Fruit fly (Drosophila melanogaster) whole organism, embryonic: ENCODE results near the gene CG14052.

Experiments
- Adf1 ChIP-seq: fragments of 200-800 bp; sonication (Bioruptor generic); IDR thresholded peaks from 2 replicates; pipeline ENCODE4 v1.3.6; 2022; ENCODE audit warnings: missing biosample characterization, missing genetic modification characterization
- Atf3 ChIP-seq: fragments of 200-800 bp; sonication (Bioruptor generic); optimal IDR thresholded peaks from 3 replicates; lab custom pipeline; 2016; ENCODE audit warnings: missing biosample characterization, missing genetic modification characterization
- Bgb ChIP-seq: fragments of 200-800 bp; sonication (Bioruptor generic); IDR thresholded peaks from 2 replicates; pipeline ENCODE4 v1.3.6; 2022; ENCODE audit warnings: missing biosample characterization, missing genetic modification characterization; ENCODE audit not compliant: partially characterized antibody
- CG11456 ChIP-seq: fragments of 200-800 bp; sonication (Bioruptor generic); IDR thresholded peaks from 3 replicates; pipeline ENCODE4 v1.3.6; 2022; ENCODE audit warnings: missing biosample characterization, missing genetic modification characterization
- CG13775 ChIP-seq: fragments of 200-800 bp; sonication (Bioruptor generic); optimal IDR thresholded peaks from 3 replicates; lab custom pipeline; 2017; ENCODE audit warnings: missing biosample characterization, mild to moderate bottlenecking, missing genetic modification characterization
- CG15514 ChIP-seq: fragments of 200-800 bp; sonication (Bioruptor generic); optimal IDR thresholded peaks from 3 replicates; lab custom pipeline; 2017; ENCODE audit warnings: missing biosample characterization, missing genetic modification characterization, mild to moderate bottlenecking, moderate library complexity, missing genetic modification reagents
- CG1602 ChIP-seq: fragments of 200-800 bp; sonication (Bioruptor generic); optimal IDR thresholded peaks from 3 replicates; lab custom pipeline; 2016; ENCODE audit warnings: missing biosample characterization, missing genetic modification characterization
- CG17361 ChIP-seq: fragments of 200-800 bp; sonication (Bioruptor generic); IDR thresholded peaks from 3 replicates; pipeline ENCODE4 v1.3.6; 2022; ENCODE audit warnings: missing biosample characterization, missing genetic modification characterization
- CG17568 ChIP-seq: fragments of 200-800 bp; sonication (Bioruptor generic); optimal IDR thresholded peaks from 2 replicates; lab custom pipeline; 2018; ENCODE audit warnings: missing biosample characterization, mild to moderate bottlenecking, missing genetic modification characterization, moderate library complexity
- CG17612 ChIP-seq: fragments of 200-800 bp; sonication (Bioruptor generic); IDR thresholded peaks from 2 replicates; pipeline ENCODE4 v1.3.6; 2022; ENCODE audit warnings: missing biosample characterization, missing genetic modification characterization
- CG18011 ChIP-seq: fragments of 200-800 bp; sonication (Bioruptor generic); optimal IDR thresholded peaks from 2 replicates; lab custom pipeline; 2017; ENCODE audit warnings: missing biosample characterization, missing genetic modification characterization, mild to moderate bottlenecking, moderate library complexity, missing genotype
- CG2116 ChIP-seq: fragments of 200-800 bp; sonication (Bioruptor generic); optimal IDR thresholded peaks from 3 replicates; lab custom pipeline; 2018; ENCODE audit warnings: missing biosample characterization, mild to moderate bottlenecking, missing genetic modification characterization
- CG2712 ChIP-seq: fragments of 200-800 bp; optimal IDR thresholded peaks from 3 replicates; lab custom pipeline; 2019; ENCODE audit warnings: missing biosample characterization, mild to moderate bottlenecking, missing genetic modification characterization, moderate library complexity
- CG3065 ChIP-seq: fragments of 200-800 bp; sonication (Bioruptor generic); optimal IDR thresholded peaks from 2 replicates; lab custom pipeline; 2016; ENCODE audit warnings: missing biosample characterization, missing genetic modification characterization
- CG31441 ChIP-seq: fragments of 200-800 bp; sonication (Bioruptor generic); IDR thresholded peaks from 2 replicates; pipeline ENCODE4 v1.3.6; 2022; ENCODE audit warnings: missing biosample characterization, missing genetic modification characterization
- CG32532 ChIP-seq: fragments of 200-800 bp; sonication (Bioruptor generic); IDR thresholded peaks from 2 replicates; pipeline ENCODE4 v1.3.6; 2022; ENCODE audit warnings: missing biosample characterization, missing genetic modification characterization
- CG34376 ChIP-seq: fragments of 200-800 bp; sonication (Bioruptor generic); optimal IDR thresholded peaks from 2 replicates; lab custom pipeline; 2018; ENCODE audit warnings: missing biosample characterization, mild to moderate bottlenecking, missing genetic modification characterization
- CG4360 ChIP-seq: fragments of 200-800 bp; sonication (Bioruptor generic); IDR thresholded peaks from 2 replicates; pipeline ENCODE4 v1.3.6; 2022; ENCODE audit warnings: missing biosample characterization, missing genetic modification characterization
- CG4424 ChIP-seq: fragments of 200-800 bp; sonication (Bioruptor generic); optimal IDR thresholded peaks from 3 replicates; lab custom pipeline; 2016; ENCODE audit warnings: missing biosample characterization, missing genetic modification characterization
- CG7556 ChIP-seq: fragments of 200-800 bp; sonication (Bioruptor generic); optimal IDR thresholded peaks from 2 replicates; lab custom pipeline; 2017; ENCODE audit warnings: missing biosample characterization, mild to moderate bottlenecking, missing genetic modification characterization
- CG7839 ChIP-seq: fragments of 200-800 bp; sonication (Bioruptor generic); optimal IDR thresholded peaks from 3 replicates; lab custom pipeline; 2018; ENCODE audit warnings: missing biosample characterization, mild to moderate bottlenecking, missing genetic modification characterization, moderate library complexity
- CG9215 ChIP-seq: fragments of 200-800 bp; sonication (Bioruptor generic); IDR thresholded peaks from 2 replicates; pipeline ENCODE4 v1.3.6; 2022; ENCODE audit warnings: missing biosample characterization, missing genetic modification characterization
- CG9727 ChIP-seq: fragments of 200-800 bp; sonication (Bioruptor generic); optimal IDR thresholded peaks from 3 replicates; lab custom pipeline; 2017; ENCODE audit warnings: missing biosample characterization, mild to moderate bottlenecking, missing genetic modification characterization
- CHES-1-like ChIP-seq: fragments of 200-800 bp; sonication (Bioruptor generic); optimal IDR thresholded peaks from 2 replicates; lab custom pipeline; 2016; ENCODE audit warnings: missing biosample characterization, missing genetic modification characterization
- Deaf1 ChIP-seq: fragments of 200-800 bp; optimal IDR thresholded peaks from 3 replicates; lab custom pipeline; 2019; ENCODE audit warnings: missing biosample characterization, mild to moderate bottlenecking, missing genetic modification characterization, moderate library complexity
- Elba2 ChIP-seq: fragments of 200-800 bp; sonication (Bioruptor generic); optimal IDR thresholded peaks from 3 replicates; lab custom pipeline; 2016; ENCODE audit warnings: missing biosample characterization, missing genetic modification characterization
- Fer1 ChIP-seq: fragments of 200-800 bp; sonication (Bioruptor generic); optimal IDR thresholded peaks from 2 replicates; lab custom pipeline; 2017; ENCODE audit warnings: missing biosample characterization, mild to moderate bottlenecking, missing genetic modification characterization
- Fer2 ChIP-seq: fragments of 200-800 bp; sonication (Bioruptor generic); optimal IDR thresholded peaks from 2 replicates; lab custom pipeline; 2018; ENCODE audit warnings: missing biosample characterization, mild to moderate bottlenecking, missing genetic modification characterization, moderate library complexity
- Hmr ChIP-seq: fragments of 200-800 bp; sonication (Bioruptor generic); optimal IDR thresholded peaks from 3 replicates; lab custom pipeline; 2017; ENCODE audit warnings: mild to moderate bottlenecking, missing biosample characterization, missing genetic modification reagents, missing genetic modification characterization
- Hsf ChIP-seq: fragments of 200-800 bp; sonication (Bioruptor generic); optimal IDR thresholded peaks from 3 replicates; lab custom pipeline; 2016; ENCODE audit warnings: missing biosample characterization, missing genetic modification characterization
- NK7.1 ChIP-seq: fragments of 200-800 bp; sonication (Bioruptor generic); optimal IDR thresholded peaks from 3 replicates; lab custom pipeline; 2016; ENCODE audit warnings: missing biosample characterization, missing genetic modification characterization
- NfI ChIP-seq: fragments of 200-800 bp; sonication (Bioruptor generic); optimal IDR thresholded peaks from 3 replicates; lab custom pipeline; 2018; ENCODE audit warnings: missing biosample characterization, mild to moderate bottlenecking, missing genetic modification characterization, moderate library complexity
- Ptx1 ChIP-seq: fragments of 200-800 bp; sonication (Bioruptor generic); IDR thresholded peaks from 2 replicates; pipeline ENCODE4 v1.3.6; 2022; ENCODE audit warnings: missing biosample characterization, missing genetic modification characterization
- bab2 ChIP-seq: fragments of 200-800 bp; sonication (Bioruptor generic); optimal IDR thresholded peaks from 2 replicates; lab custom pipeline; 2016; ENCODE audit warnings: missing biosample characterization, missing genetic modification characterization
- chif ChIP-seq, 2 experiments: fragments of 200-800 bp; sonication (Bioruptor generic); optimal IDR thresholded peaks; 3 replicates each; lab custom pipeline; 2016; ENCODE audit warnings: missing biosample characterization in 2 of 2, missing genetic modification characterization in 2 of 2
- croc ChIP-seq: fragments of 200-800 bp; sonication (Bioruptor generic); conservative IDR thresholded peaks from 3 replicates; pipeline ENCODE4 v1.3.6; 2022; ENCODE audit warnings: missing biosample characterization, missing genetic modification characterization
- exex ChIP-seq: fragments of 200-800 bp; sonication (Bioruptor generic); optimal IDR thresholded peaks from 4 replicates; lab custom pipeline; 2018; ENCODE audit warnings: missing biosample characterization, mild to moderate bottlenecking, missing genetic modification characterization, moderate library complexity
- fd3F ChIP-seq: fragments of 200-800 bp; sonication (Bioruptor generic); optimal IDR thresholded peaks from 2 replicates; lab custom pipeline; 2018; ENCODE audit warnings: missing biosample characterization, mild to moderate bottlenecking, missing genetic modification characterization, moderate library complexity
- gsb-n ChIP-seq: fragments of 200-800 bp; sonication (Bioruptor generic); optimal IDR thresholded peaks from 3 replicates; lab custom pipeline; 2018; ENCODE audit warnings: missing biosample characterization, mild to moderate bottlenecking, missing genetic modification characterization
- her ChIP-seq: fragments of 200-800 bp; sonication (Bioruptor generic); optimal IDR thresholded peaks from 2 replicates; lab custom pipeline; 2016; ENCODE audit warnings: missing biosample characterization, missing genetic modification characterization
- klu ChIP-seq: fragments of 200-800 bp; sonication (Bioruptor generic); IDR thresholded peaks from 2 replicates; pipeline ENCODE4 v1.3.6; 2022; ENCODE audit warnings: missing biosample characterization, missing genetic modification characterization
- lola ChIP-seq, 3 experiments: fragments of >200 bp in 2 of 3; fragments of 200-800 bp in 1 of 3; sonication (Bioruptor generic) in 1 of 3; optimal IDR thresholded peaks; 2 replicates each; lab custom pipeline; 2017 to 2019; ENCODE audit warnings: missing biosample characterization in 3 of 3, missing genetic modification characterization in 3 of 3, mild to moderate bottlenecking in 1 of 3, moderate library complexity in 1 of 3
- lov ChIP-seq, 2 experiments: fragments of 200-800 bp in 1 of 2; fragments of >200 bp in 1 of 2; sonication (Bioruptor generic) in 1 of 2; IDR thresholded peaks in 1 of 2; optimal IDR thresholded peaks in 1 of 2; 2 replicates in 1 of 2; 3 replicates in 1 of 2; pipeline versions ENCODE4 v1.3.6 to Lab custom; 2017 to 2022; ENCODE audit warnings: missing biosample characterization in 1 of 2, missing genetic modification characterization in 1 of 2
- nom ChIP-seq: fragments of 200-800 bp; sonication (Bioruptor generic); optimal IDR thresholded peaks from 2 replicates; lab custom pipeline; 2017; ENCODE audit warnings: missing biosample characterization, missing genetic modification characterization, mild to moderate bottlenecking, moderate library complexity, missing genetic modification reagents
- psq ChIP-seq: fragments of 200-800 bp; sonication (Bioruptor generic); optimal IDR thresholded peaks from 2 replicates; lab custom pipeline; 2017; ENCODE audit warnings: missing biosample characterization, missing genetic modification characterization
- rib ChIP-seq: fragments of 200-800 bp; sonication (Bioruptor generic); IDR thresholded peaks from 2 replicates; pipeline ENCODE4 v1.3.6; 2022; ENCODE audit warnings: missing biosample characterization, missing genetic modification characterization
- row ChIP-seq: fragments of 200-800 bp; sonication (Bioruptor generic); IDR thresholded peaks from 3 replicates; pipeline ENCODE4 v1.3.6; 2022; ENCODE audit warnings: missing biosample characterization, missing genetic modification characterization
- usp ChIP-seq: fragments of >200 bp; optimal IDR thresholded peaks from 2 replicates; lab custom pipeline; 2017; ENCODE audit warnings: missing biosample characterization, missing genetic modification characterization
- zen ChIP-seq: fragments of 200-800 bp; sonication (Bioruptor generic); optimal IDR thresholded peaks from 3 replicates; lab custom pipeline; 2018; ENCODE audit warnings: missing biosample characterization, mild to moderate bottlenecking, missing genetic modification characterization, moderate library complexity
- zfh2 ChIP-seq: fragments of 200-800 bp; sonication (Bioruptor generic); optimal IDR thresholded peaks from 2 replicates; lab custom pipeline; 2016; ENCODE audit warnings: missing biosample characterization, missing genetic modification characterization

The CG14052 gene

DNA sequence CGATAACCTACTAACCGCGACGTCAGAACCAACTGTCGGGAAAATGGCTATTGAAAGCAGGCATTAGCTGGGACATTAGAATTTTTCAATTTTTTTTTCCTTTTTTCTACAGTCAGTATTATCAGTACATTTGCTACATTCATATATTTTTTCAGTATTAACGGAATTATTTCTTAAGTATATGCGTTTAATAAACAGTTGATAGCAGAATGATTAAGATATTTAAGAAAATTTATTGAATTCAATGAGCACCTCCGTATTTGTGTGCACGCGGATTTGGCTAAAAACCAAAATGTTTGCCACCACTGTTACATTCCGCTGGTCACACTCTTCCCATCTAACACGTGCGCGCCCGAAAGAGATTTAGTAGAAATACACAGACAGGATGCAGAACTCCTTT is 39.0 kb downstream of the CG14052 start, which contains the start of the genes temp and CG3071 (continued):
- TF ChIP-seq Fer2 (tag; lab: Kevin White, UChicago): peak; percentile 24
- peak in 1 of 3 experiments; percentile 70 for TF ChIP-seq lola (GFP tag; optimal IDR thresholded peaks at IDR 0.05; lab: Kevin White, UChicago)
- TF ChIP-seq gsb-n (tag; lab: Kevin White, UChicago): peak; percentile 30
- TF ChIP-seq CG17612: no peak
- peak; percentile 54 for TF ChIP-seq NfI (GFP tag; lab: Kevin White, UChicago)
- TF ChIP-seq zfh2 (GFP tag; lab: Kevin White, UChicago): peak; percentile 73
- TF ChIP-seq CG9215 (GFP tag; lab: Robert Waterston, UW): peak; percentile 70; the same call in 1 of the 2 replicates
- TF ChIP-seq croc (GFP tag; lab: Robert Waterston, UW): no peak; the same call in 2 of the 3 replicates
- peak; percentile 60 for TF ChIP-seq CG32532 (GFP tag; lab: Robert Waterston, UW)
- no peak for TF ChIP-seq NK7.1 (GFP tag; lab: Kevin White, UChicago)
- no peak for TF ChIP-seq CG4360 (GFP tag; lab: Robert Waterston, UW)
- TF ChIP-seq Fer1 (GFP tag; lab: Kevin White, UChicago): peak; percentile 63
- no peak for TF ChIP-seq usp (GFP tag; lab: Kevin White, UChicago)
- TF ChIP-seq psq (GFP tag; lab: Kevin White, UChicago): peak; percentile 10
- peak; percentile 66 for TF ChIP-seq CG7556 (GFP tag; lab: Kevin White, UChicago)
- 0 out of 3 replicates have a peak, but pooled peaks have one; percentile 49 for TF ChIP-seq CG11456
- TF ChIP-seq CG17568 (GFP tag; lab: Kevin White, UChicago): no peak
- peak; percentile 62 for TF ChIP-seq CG4424 (GFP tag; lab: Kevin White, UChicago)
- TF ChIP-seq bab2 (GFP tag; lab: Kevin White, UChicago): peak; percentile 56
- TF ChIP-seq Deaf1 (tag; lab: Kevin White, UChicago): peak; percentile 30
- peak; percentile 69 for TF ChIP-seq CG7839 (tag; lab: Kevin White, UChicago)
- TF ChIP-seq CG1602 (GFP tag; lab: Kevin White, UChicago): peak; percentile 28
- TF ChIP-seq rib (GFP tag; lab: Robert Waterston, UW): 0 out of 2 replicates have a peak, but pooled peaks have one; percentile 39
- peak; percentile 68 for TF ChIP-seq CG15514 (GFP tag; lab: Kevin White, UChicago)
- TF ChIP-seq Hsf: peak; percentile 76
- no peak for TF ChIP-seq lov (optimal IDR thresholded peaks at IDR 0.05; lab: Kevin White, UChicago)
- TF ChIP-seq lov (GFP tag; IDR thresholded peaks at IDR 0.05; lab: Robert Waterston, UW): no peak
- peak; percentile 48 for TF ChIP-seq Elba2 (GFP tag; lab: Kevin White, UChicago)
- TF ChIP-seq chif (GFP tag; optimal IDR thresholded peaks at IDR 0.05; lab: Kevin White, UChicago): peak; percentile 27 to 50
- peak; percentile 35 for TF ChIP-seq CG18011 (GFP tag; lab: Kevin White, UChicago)
- TF ChIP-seq CG34376 (GFP tag; lab: Kevin White, UChicago): peak; percentile 64
- peak; percentile 43 for TF ChIP-seq fd3F (GFP tag; lab: Kevin White, UChicago)
- peak; percentile 56; the same call in 1 of the 2 replicates for TF ChIP-seq klu (GFP tag; lab: Robert Waterston, UW)
- peak; percentile 24 for TF ChIP-seq exex (tag; lab: Kevin White, UChicago)
- TF ChIP-seq CG3065 (GFP tag; lab: Kevin White, UChicago): peak; percentile 8
- peak; percentile 63 for TF ChIP-seq Hmr (GFP tag; lab: Kevin White, UChicago)
- peak; percentile 79 for TF ChIP-seq CG17361
- TF ChIP-seq CG2116 (GFP tag; lab: Kevin White, UChicago): peak; percentile 69
- TF ChIP-seq Ptx1 (GFP tag; lab: Robert Waterston, UW): peak; percentile 70
- peak; percentile 72 for TF ChIP-seq CG2712 (tag; lab: Kevin White, UChicago)
- 0 out of 2 replicates have a peak, but pooled peaks have one; percentile 25 for TF ChIP-seq Adf1 (GFP tag; lab: Robert Waterston, UW)
- TF ChIP-seq CG31441 (GFP tag; lab: Robert Waterston, UW): no peak; the same call in 1 of the 2 replicates
- TF ChIP-seq CG13775 (GFP tag; lab: Kevin White, UChicago): peak; percentile 78
- TF ChIP-seq Bgb (GFP tag; lab: Robert Waterston, UW): no peak
- peak; percentile 74 for TF ChIP-seq CG9727 (GFP tag; lab: Kevin White, UChicago)
- TF ChIP-seq CHES-1-like (GFP tag; lab: Kevin White, UChicago): peak; percentile 46
- TF ChIP-seq row: peak; percentile 97
- TF ChIP-seq nom: peak; percentile 7
- TF ChIP-seq zen (tag; lab: Kevin White, UChicago): peak; percentile 21
- TF ChIP-seq Atf3: peak; percentile 36
- no peak for TF ChIP-seq her (GFP tag; lab: Kevin White, UChicago)
